Fruit fly (Drosophila melanogaster) whole organism, adult: ENCODE data around the gene CG15471.

ENCODE experiments used
- CG12768 ChIP-seq: fragments of 200-800 bp; sonication (Bioruptor generic); optimal IDR thresholded peaks from 2 replicates; lab custom pipeline; 2017; ENCODE audit warnings: missing biosample characterization, missing genetic modification characterization, mild to moderate bottlenecking, moderate library complexity, missing genetic modification reagents
- CG14711 ChIP-seq: fragments of 200-800 bp; sonication (Bioruptor generic); optimal IDR thresholded peaks from 2 replicates; lab custom pipeline; 2018; ENCODE audit warnings: missing biosample characterization, mild to moderate bottlenecking, missing genetic modification characterization, moderate library complexity
- CG1620 ChIP-seq: fragments of 200-800 bp; sonication (Bioruptor generic); optimal IDR thresholded peaks from 2 replicates; lab custom pipeline; 2016; ENCODE audit warnings: missing biosample characterization, missing genetic modification characterization
- CG7101 ChIP-seq: fragments of 200-800 bp; sonication (Bioruptor generic); optimal IDR thresholded peaks from 2 replicates; lab custom pipeline; 2018; ENCODE audit warnings: missing biosample characterization, mild to moderate bottlenecking, missing genetic modification characterization, moderate library complexity
- Clk ChIP-seq: fragments of 200-800 bp; sonication (Bioruptor generic); optimal IDR thresholded peaks from 2 replicates; lab custom pipeline; 2017; ENCODE audit warnings: missing biosample characterization, missing genetic modification characterization
- Crg-1 ChIP-seq: fragments of 200-800 bp; sonication (Bioruptor generic); optimal IDR thresholded peaks from 2 replicates; lab custom pipeline; 2016; ENCODE audit warnings: missing biosample characterization, missing genetic modification characterization
- Mnt ChIP-seq: fragments of 200-800 bp; sonication (Bioruptor generic); optimal IDR thresholded peaks from 2 replicates; lab custom pipeline; 2016; ENCODE audit warnings: missing biosample characterization, mild to moderate bottlenecking, missing genetic modification characterization
- cic ChIP-seq: fragments of 200-800 bp; sonication (Bioruptor generic); optimal IDR thresholded peaks from 2 replicates; lab custom pipeline; 2017; ENCODE audit warnings: missing biosample characterization, mild to moderate bottlenecking, missing genetic modification characterization, moderate library complexity
- kay ChIP-seq: fragments of 200-800 bp; sonication (Bioruptor generic); peaks from one replicate; lab custom pipeline; 2016; ENCODE audit warnings: missing biosample characterization, missing genetic modification characterization, borderline replicate concordance
- ovo ChIP-seq: fragments of 200-800 bp; sonication (Bioruptor generic); optimal IDR thresholded peaks from 2 replicates; lab custom pipeline; 2016; ENCODE audit warnings: missing biosample characterization, missing genetic modification characterization
- pad ChIP-seq: fragments of 200-800 bp; sonication (Bioruptor generic); optimal IDR thresholded peaks from 3 replicates; lab custom pipeline; 2017; ENCODE audit warnings: missing biosample characterization, missing genetic modification characterization, mild to moderate bottlenecking, moderate library complexity, missing genetic modification reagents

DNA sequence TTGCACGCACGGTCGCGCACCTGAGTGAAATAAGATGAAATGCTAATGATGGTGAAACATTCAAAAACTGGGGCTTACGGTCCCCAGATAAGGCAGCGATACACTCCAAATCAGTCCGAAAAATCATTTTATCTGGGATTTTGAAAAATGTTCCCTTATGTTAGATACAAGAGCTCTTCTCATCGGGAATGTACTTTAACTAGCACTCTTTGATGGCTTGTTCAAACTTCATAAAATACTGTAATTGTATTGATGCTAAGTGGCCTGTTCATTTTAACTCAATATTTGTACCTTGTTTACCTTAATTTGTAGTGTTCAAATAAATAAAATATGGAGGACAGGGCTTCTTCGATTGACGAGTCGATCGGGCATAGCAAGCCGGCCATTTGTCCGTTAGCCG, 43.1 kb upstream of the CG15471 start, which contains the start of gene CG12682:
- TF ChIP-seq cic (GFP tag; lab: Kevin White, UChicago) (no peak), CG12768 (GFP tag; lab: Kevin White, UChicago) (no peak), Mnt (GFP tag; lab: Kevin White, UChicago) (no peak), CG14711 (tag; lab: Kevin White, UChicago) (no peak), ovo (GFP tag; lab: Kevin White, UChicago) (no peak), Clk (GFP tag; lab: Kevin White, UChicago) (no peak), Crg-1 (GFP tag; lab: Kevin White, UChicago) (no peak), pad (GFP tag; lab: Kevin White, UChicago) (no peak), kay (GFP tag; lab: Kevin White, UChicago) (no peak), CG1620 (GFP tag; lab: Kevin White, UChicago) (no peak), CG7101 (tag; lab: Kevin White, UChicago) (no peak)
